Worm (Caenorhabditis elegans): ENCODE results near the gene mpst-1.

- TF ChIP-seq B0310.2 (tag; optimal IDR thresholded peaks at IDR 0.05) (no peak), ama-1 (optimal IDR thresholded peaks at IDR 0.05) (no peak), hmg-4 (GFP tag; optimal IDR thresholded peaks at IDR 0.05) (no peak)
Measured at ce11 chrV:11854905-11855304, 28.0 kb upstream of the mpst-1 start.

All from whole organism, early embryonic.